Fruit fly (Drosophila melanogaster): ENCODE measurements around the gene gt.

DNA sequence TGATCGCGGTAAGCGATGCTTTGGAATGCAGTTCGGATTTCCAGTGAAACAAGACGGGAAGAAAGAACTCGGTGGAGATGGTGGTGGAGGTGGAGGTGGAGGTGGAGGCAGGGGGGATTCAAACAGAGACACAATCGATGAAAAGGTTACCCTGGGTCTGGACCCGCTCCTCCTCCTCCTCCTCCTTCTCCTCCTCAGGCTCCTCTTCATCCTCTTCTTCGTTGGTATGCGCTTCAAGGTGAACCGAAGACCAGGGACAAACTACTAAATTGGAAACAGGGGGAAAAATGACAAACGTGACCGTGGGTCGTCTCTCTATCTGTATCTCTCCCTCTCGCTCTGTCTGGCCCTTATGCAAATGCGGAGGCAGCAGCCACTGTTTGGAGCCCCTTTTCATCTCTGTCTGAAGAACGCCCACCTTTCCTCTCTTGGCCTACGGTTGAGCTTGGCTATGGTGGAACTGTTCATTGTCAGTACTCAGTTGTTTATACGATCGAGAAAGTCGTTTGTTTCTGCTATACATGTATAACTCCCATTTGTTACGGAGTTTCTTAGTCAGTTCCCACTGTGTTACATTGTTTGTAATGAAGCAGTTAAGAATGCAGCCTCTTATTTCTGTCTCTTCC lies 34.3 kb upstream of the gt start:
- TF ChIP-seq CG8478 (optimal IDR thresholded peaks at IDR 0.05), result no peak
- TF ChIP-seq CTCF (optimal IDR thresholded peaks at IDR 0.05), result no peak

Measured in S2 (cell line).